Worm (Caenorhabditis elegans) whole organism, late embryonic: ENCODE results near the gene C25E10.12.

Experiments
- F13H6.1 ChIP-seq: sonication (generic microtip); optimal IDR thresholded peaks from 2 replicates; lab custom pipeline; 2016; ENCODE audit warnings: missing genetic modification characterization, missing compliant biosample characterization
- Y22D7AL.16 ChIP-seq: sonication (generic microtip); optimal IDR thresholded peaks from 2 replicates; lab custom pipeline; 2016; ENCODE audit warnings: missing genetic modification characterization, missing compliant biosample characterization
- ama-1 ChIP-seq: fragments of 150-350 bp; optimal IDR thresholded peaks from 2 replicates; lab custom pipeline; 2014
- ceh-6 ChIP-seq: fragments of 200-800 bp; sonication (Bioruptor generic); optimal IDR thresholded peaks from 2 replicates; lab custom pipeline; 2018; ENCODE audit warnings: mild to moderate bottlenecking, missing genetic modification characterization, missing compliant biosample characterization
- ceh-9 ChIP-seq: sonication (generic microtip); optimal IDR thresholded peaks from 2 replicates; lab custom pipeline; 2016; ENCODE audit warnings: mild to moderate bottlenecking, missing genetic modification characterization, inconsistent platforms, missing compliant biosample characterization
- elt-2 ChIP-seq: sonication (generic microtip); optimal IDR thresholded peaks from 2 replicates; lab custom pipeline; 2016; ENCODE audit warnings: missing genetic modification reagents, missing genetic modification characterization, missing compliant biosample characterization
- fkh-10 ChIP-seq: fragments of 150-350 bp; optimal IDR thresholded peaks from 2 replicates; lab custom pipeline; 2014; ENCODE audit warnings: missing biosample characterization, missing genetic modification reagents, missing genetic modification characterization
- hlh-30 ChIP-seq: sonication (generic microtip); optimal IDR thresholded peaks from 2 replicates; lab custom pipeline; 2017; ENCODE audit warnings: antibody characterized with exemption, missing genetic modification characterization, missing compliant biosample characterization; ENCODE audit not compliant: insufficient read depth
- hlh-6 ChIP-seq: sonication (generic microtip); optimal IDR thresholded peaks from 2 replicates; lab custom pipeline; 2016; ENCODE audit warnings: missing genotype, missing genetic modification characterization, missing compliant biosample characterization
- npax-4 ChIP-seq: sonication (generic microtip); optimal IDR thresholded peaks from 2 replicates; lab custom pipeline; 2016; ENCODE audit warnings: missing genetic modification characterization, missing compliant biosample characterization
- tbx-2 ChIP-seq: sonication (generic microtip); optimal IDR thresholded peaks from 2 replicates; lab custom pipeline; 2016; ENCODE audit warnings: missing genetic modification characterization, missing compliant biosample characterization

- TF ChIP-seq Y22D7AL.16 (tag; lab: Kevin White, UChicago) (no peak), elt-2 (tag; lab: Kevin White, UChicago) (no peak), hlh-6 (tag; lab: Kevin White, UChicago) (no peak), ceh-6 (no peak), F13H6.1 (no peak), npax-4 (tag; lab: Kevin White, UChicago) (no peak), fkh-10 (GFP tag; lab: Kevin White, UChicago) (no peak), ceh-9 (tag; lab: Kevin White, UChicago) (no peak), tbx-2 (tag; lab: Kevin White, UChicago) (no peak), ama-1 (lab: Kevin White, UChicago) (no peak), hlh-30 (tag; lab: Kevin White, UChicago) (no peak)
Observed at ce11 chrV:9097213-9097612, 35.0 kb upstream of the C25E10.12 start.
